Fruit fly (Drosophila melanogaster) Kc167 (cell line): ENCODE measurements around the gene CG45075.

ENCODE experiments used
- Sin3A ChIP-seq: fragments of >200 bp; optimal IDR thresholded peaks from 2 replicates; lab custom pipeline; 2018; ENCODE audit warnings: missing external identifiers
- h ChIP-seq: fragments of >200 bp; optimal IDR thresholded peaks from 3 replicates; lab custom pipeline; 2018; ENCODE audit warnings: missing external identifiers
- insv ChIP-seq: fragments of >200 bp; optimal IDR thresholded peaks from 3 replicates; lab custom pipeline; 2018; ENCODE audit warnings: missing external identifiers

dm6 chr2L:6072124-6072523 lies 19.1 kb upstream of the CG45075 start:
- TF ChIP-seq h (lab: Kevin White, UChicago) = no peak
- TF ChIP-seq insv (lab: Kevin White, UChicago) = no peak
- no peak for TF ChIP-seq Sin3A (lab: Kevin White, UChicago)
